Fruit fly (Drosophila melanogaster) whole organism, adult: ENCODE results near the gene edin.

Experiments
- Hr96 ChIP-seq: fragments of 200-800 bp; sonication (Bioruptor generic); optimal IDR thresholded peaks from 2 replicates; lab custom pipeline; 2016; ENCODE audit warnings: missing biosample characterization, missing genetic modification characterization
- kay ChIP-seq: fragments of 200-800 bp; sonication (Bioruptor generic); peaks from one replicate; lab custom pipeline; 2016; ENCODE audit warnings: missing biosample characterization, missing genetic modification characterization, borderline replicate concordance

dm6 chr3L:17458856-17459518 is 35.7 kb upstream of the edin start:
- no peak for TF ChIP-seq Hr96
- peak; percentile 55 for TF ChIP-seq kay
